Worm (Caenorhabditis elegans) whole organism, L4 larva: Measurements from ENCODE around the gene F57H12.5.
"Not testable (repeated sequence)": the region's sequence is repeated elsewhere in the genome, so short reads cannot be mapped to it uniquely, and the experiment has no call there.

Experiments
- F26F4.8 ChIP-seq: fragments of 200-800 bp; sonication (Bioruptor generic); conservative IDR thresholded peaks from 2 replicates; pipeline ENCODE4 v1.3.6; 2022; ENCODE audit warnings: missing genetic modification characterization, missing compliant biosample characterization
- F49E8.2 ChIP-seq: sonication (generic microtip); optimal IDR thresholded peaks from 2 replicates; lab custom pipeline; 2016; ENCODE audit warnings: missing compliant biosample characterization, mild to moderate bottlenecking, missing genetic modification characterization, borderline replicate concordance
- T20F7.1 ChIP-seq: fragments of 200-800 bp; sonication (Bioruptor generic); optimal IDR thresholded peaks from 2 replicates; lab custom pipeline; 2018; ENCODE audit warnings: mild to moderate bottlenecking, missing genetic modification characterization, missing compliant biosample characterization
- T26A8.4 ChIP-seq: fragments of 200-800 bp; sonication (Bioruptor generic); IDR thresholded peaks from 2 replicates; pipeline ENCODE4 v1.3.6; 2022; ENCODE audit warnings: missing genetic modification characterization, missing compliant biosample characterization
- Y5F2A.4 ChIP-seq: fragments of 200-800 bp; sonication (Bioruptor generic); optimal IDR thresholded peaks from 2 replicates; lab custom pipeline; 2018; ENCODE audit warnings: mild to moderate bottlenecking, missing genetic modification characterization, missing compliant biosample characterization
- Y75B8A.6 ChIP-seq: fragments of 200-800 bp; sonication (Bioruptor generic); IDR thresholded peaks from 2 replicates; pipeline ENCODE4 v1.3.6; 2022; ENCODE audit warnings: missing genetic modification reagents, missing genetic modification characterization, missing compliant biosample characterization
- ZK337.2 ChIP-seq: fragments of 200-800 bp; sonication (Bioruptor generic); IDR thresholded peaks from 2 replicates; pipeline ENCODE4 v1.3.6; 2022; ENCODE audit warnings: missing genetic modification reagents, missing genetic modification characterization, missing compliant biosample characterization
- arid-1 ChIP-seq: fragments of 200-800 bp; sonication (Bioruptor generic); conservative IDR thresholded peaks from 2 replicates; pipeline ENCODE4 v1.3.6; 2022; ENCODE audit warnings: missing genetic modification reagents, missing genetic modification characterization, missing compliant biosample characterization
- ceh-44 ChIP-seq: fragments of 200-800 bp; sonication (Bioruptor generic); IDR thresholded peaks from 2 replicates; pipeline ENCODE4 v1.3.6; 2022; ENCODE audit warnings: missing genetic modification reagents, missing genetic modification characterization, missing compliant biosample characterization
- ceh-62 ChIP-seq: sonication (generic microtip); optimal IDR thresholded peaks from 2 replicates; lab custom pipeline; 2017; ENCODE audit warnings: missing biosample characterization, missing genetic modification characterization
- ceh-82 ChIP-seq: sonication (generic microtip); optimal IDR thresholded peaks from 2 replicates; lab custom pipeline; 2017; ENCODE audit warnings: missing biosample characterization, missing genetic modification characterization
- ctbp-1 ChIP-seq: fragments of 200-800 bp; sonication (Bioruptor generic); IDR thresholded peaks from 2 replicates; pipeline ENCODE4 v1.3.6; 2022; ENCODE audit warnings: missing genetic modification reagents, missing genetic modification characterization, missing compliant biosample characterization
- daf-16 ChIP-seq, 3 experiments: sonication (generic microtip); optimal IDR thresholded peaks; 2 replicates each; lab custom pipeline; 2016 to 2017; ENCODE audit warnings: missing genetic modification characterization in 3 of 3, missing genetic modification reagents in 3 of 3, mild to moderate bottlenecking in 2 of 3, missing compliant biosample characterization in 2 of 3, missing biosample characterization in 1 of 3, moderate library complexity in 1 of 3
- dmd-6 ChIP-seq: fragments of 200-800 bp; sonication (Bioruptor generic); IDR thresholded peaks from 2 replicates; pipeline ENCODE4 v1.3.6; 2022; ENCODE audit warnings: missing genetic modification reagents, missing genetic modification characterization, missing compliant biosample characterization
- dmd-9 ChIP-seq: fragments of 200-800 bp; sonication (Bioruptor generic); IDR thresholded peaks from 2 replicates; pipeline ENCODE4 v1.3.6; 2022; ENCODE audit warnings: missing genetic modification reagents, missing genetic modification characterization, missing compliant biosample characterization
- duxl-1 ChIP-seq: sonication (generic microtip); optimal IDR thresholded peaks from 2 replicates; lab custom pipeline; 2016; ENCODE audit warnings: mild to moderate bottlenecking, missing genetic modification characterization, moderate library complexity, missing compliant biosample characterization; ENCODE audit not compliant: poor library complexity
- dve-1 ChIP-seq: sonication (generic microtip); optimal IDR thresholded peaks from 2 replicates; lab custom pipeline; 2017; ENCODE audit warnings: antibody characterized with exemption, mild to moderate bottlenecking, missing genetic modification characterization, missing compliant biosample characterization; ENCODE audit not compliant: insufficient read depth
- egl-43 ChIP-seq: fragments of 200-800 bp; sonication (Bioruptor generic); IDR thresholded peaks from 2 replicates; pipeline ENCODE4 v1.3.6; 2022; ENCODE audit warnings: missing genetic modification reagents, missing genetic modification characterization, missing compliant biosample characterization
- gei-8 ChIP-seq: fragments of 200-800 bp; sonication (Bioruptor generic); optimal IDR thresholded peaks from 2 replicates; lab custom pipeline; 2018; ENCODE audit warnings: mild to moderate bottlenecking, missing genetic modification characterization, missing compliant biosample characterization
- hlh-11 ChIP-seq: fragments of 200-800 bp; sonication (Bioruptor generic); optimal IDR thresholded peaks from 2 replicates; lab custom pipeline; 2018; ENCODE audit warnings: mild to moderate bottlenecking, missing genetic modification characterization, missing compliant biosample characterization
- hlh-30 ChIP-seq: sonication (generic microtip); optimal IDR thresholded peaks from 2 replicates; lab custom pipeline; 2017; ENCODE audit warnings: antibody characterized with exemption, mild to moderate bottlenecking, missing genetic modification characterization, missing compliant biosample characterization; ENCODE audit not compliant: insufficient read depth
- jun-1 ChIP-seq: fragments of 150-350 bp; optimal IDR thresholded peaks from 2 replicates; lab custom pipeline; 2014; ENCODE audit warnings: missing biosample characterization, missing genetic modification reagents, missing genetic modification characterization
- madf-5 ChIP-seq, 2 experiments: fragments of 200-800 bp; sonication (Bioruptor generic); IDR thresholded peaks; 2 replicates each; pipeline ENCODE4 v1.3.6; 2022; ENCODE audit warnings: missing compliant biosample characterization in 2 of 2, missing genetic modification characterization in 2 of 2
- mdl-1 ChIP-seq, 2 experiments: fragments of 150-350 bp in 1 of 2; sonication (generic microtip) in 1 of 2; optimal IDR thresholded peaks; 2 replicates each; lab custom pipeline; 2014 to 2017; ENCODE audit warnings: missing biosample characterization in 2 of 2, missing genetic modification characterization in 2 of 2
- mdt-29 ChIP-seq: fragments of 200-800 bp; sonication (Bioruptor generic); IDR thresholded peaks from 2 replicates; pipeline ENCODE4 v1.3.6; 2022; ENCODE audit warnings: missing genetic modification reagents, missing genetic modification characterization, missing compliant biosample characterization
- mep-1 ChIP-seq: fragments of 150-350 bp; sonication (generic microtip); optimal IDR thresholded peaks from 3 replicates; lab custom pipeline; 2014; ENCODE audit warnings: missing biosample characterization, missing genetic modification characterization
- mes-2 ChIP-seq: sonication (generic microtip); optimal IDR thresholded peaks from 2 replicates; lab custom pipeline; 2016; ENCODE audit warnings: missing genotype, mild to moderate bottlenecking, missing genetic modification characterization, missing compliant biosample characterization; ENCODE audit not compliant: poor library complexity, severe bottlenecking
- nhr-28 ChIP-seq: fragments of 150-350 bp; optimal IDR thresholded peaks from 2 replicates; lab custom pipeline; 2014; ENCODE audit warnings: missing biosample characterization, missing genetic modification characterization
- nhr-42 ChIP-seq: fragments of 200-800 bp; sonication (Bioruptor generic); IDR thresholded peaks from 2 replicates; pipeline ENCODE4 v1.3.6; 2022; ENCODE audit warnings: missing genetic modification characterization, missing compliant biosample characterization
- nhr-6 ChIP-seq: fragments of 150-350 bp; optimal IDR thresholded peaks from 2 replicates; lab custom pipeline; 2014; ENCODE audit warnings: missing biosample characterization, missing genetic modification characterization
- nhr-77 ChIP-seq: fragments of 150-350 bp; optimal IDR thresholded peaks from 2 replicates; lab custom pipeline; 2014; ENCODE audit warnings: missing biosample characterization, missing genetic modification characterization
- rbr-2 ChIP-seq: sonication (generic microtip); optimal IDR thresholded peaks from 2 replicates; lab custom pipeline; 2016; ENCODE audit warnings: missing genotype, missing genetic modification characterization, missing compliant biosample characterization
- sdz-12 ChIP-seq: fragments of 200-800 bp; sonication (Bioruptor generic); optimal IDR thresholded peaks from 2 replicates; lab custom pipeline; 2018; ENCODE audit warnings: mild to moderate bottlenecking, missing genetic modification characterization, missing compliant biosample characterization
- spr-3 ChIP-seq: fragments of 200-800 bp; sonication (Bioruptor generic); optimal IDR thresholded peaks from 2 replicates; lab custom pipeline; 2018; ENCODE audit warnings: mild to moderate bottlenecking, missing genetic modification characterization, missing compliant biosample characterization
- tra-1 ChIP-seq: fragments of 200-800 bp; sonication (Bioruptor generic); IDR thresholded peaks from 2 replicates; pipeline ENCODE4 v1.3.6; 2022; ENCODE audit warnings: missing genetic modification reagents, missing genetic modification characterization, missing compliant biosample characterization
- unc-130 ChIP-seq: sonication (generic microtip); optimal IDR thresholded peaks from 2 replicates; lab custom pipeline; 2016; ENCODE audit warnings: missing genetic modification reagents, missing genetic modification characterization, missing compliant biosample characterization
- unc-62 ChIP-seq, 3 experiments: fragments of 150-350 bp in 1 of 3; sonication (generic microtip); optimal IDR thresholded peaks in 2 of 3; peaks in 1 of 3; 1 replicate in 1 of 3; 2 replicates in 2 of 3; lab custom pipeline; 2014 to 2017; ENCODE audit warnings: missing biosample characterization in 3 of 3, missing genetic modification characterization in 3 of 3, missing genetic modification reagents in 3 of 3, missing genotype in 1 of 3
- vab-7 ChIP-seq: fragments of 200-800 bp; sonication (Bioruptor generic); IDR thresholded peaks from 2 replicates; pipeline ENCODE4 v1.3.6; 2022; ENCODE audit warnings: missing genetic modification reagents, missing genetic modification characterization, missing compliant biosample characterization
- zfp-3 ChIP-seq: fragments of 200-800 bp; sonication (Bioruptor generic); conservative IDR thresholded peaks from 2 replicates; pipeline ENCODE4 v1.3.6; 2022; ENCODE audit warnings: missing genetic modification reagents, missing genetic modification characterization, missing compliant biosample characterization
- zip-2 ChIP-seq: fragments of 150-350 bp; optimal IDR thresholded peaks from 2 replicates; lab custom pipeline; 2014; ENCODE audit warnings: missing biosample characterization, missing genetic modification characterization

Gene F57H12.5

ce11 chrIV:7940919-7941318, 26.2 kb upstream of the F57H12.5 start, which contains the start of gene exc-9:
Gene exc-9 (minus strand): TSS chrIV:7941019.
- TF ChIP-seq nhr-77 (tag; lab: Kevin White, UChicago): no peak
- TF ChIP-seq F26F4.8: no peak
- TF ChIP-seq nhr-6: no peak
- no peak for TF ChIP-seq spr-3 (GFP tag; lab: Kevin White, UChicago)
- no peak for TF ChIP-seq mep-1 (tag; lab: Kevin White, UChicago)
- TF ChIP-seq zip-2 (tag; lab: Kevin White, UChicago): no peak
- TF ChIP-seq unc-130: no peak
- no peak for TF ChIP-seq T20F7.1 (GFP tag; lab: Kevin White, UChicago)
- TF ChIP-seq ceh-62 (tag; lab: Kevin White, UChicago): no peak
- TF ChIP-seq Y5F2A.4 (GFP tag; lab: Kevin White, UChicago): no peak
- TF ChIP-seq gei-8 (GFP tag; lab: Kevin White, UChicago): no peak
- TF ChIP-seq dmd-6 (GFP tag; lab: Robert Waterston, UW): no peak
- TF ChIP-seq mdt-29 (GFP tag; lab: Robert Waterston, UW): no peak
- no peak for TF ChIP-seq sdz-12
- no peak for TF ChIP-seq ceh-82 (tag; lab: Kevin White, UChicago)
- TF ChIP-seq hlh-11: no peak

ce11 chrIV:7943272-7943671, 23.8 kb upstream of the F57H12.5 start:
- TF ChIP-seq hlh-30 (tag; lab: Kevin White, UChicago) (peak; percentile 57), unc-62 (GFP tag; optimal IDR thresholded peaks at IDR 0.05 in 1 of 2; lab: Kevin White, UChicago) (peak in 1 of 2 experiments; percentile 61), unc-62 (tag; optimal IDR thresholded peaks at IDR 0.05; lab: Kevin White, UChicago) (no peak), mep-1 (tag; lab: Kevin White, UChicago) (peak; percentile 28), egl-43 (no peak), jun-1 (no peak)

ce11 chrIV:7946457-7946856, 20.6 kb upstream of the F57H12.5 start, which contains the start of gene czw-1:
Gene czw-1 (minus strand): TSS chrIV:7946825.
- peak; percentile 71 for TF ChIP-seq T20F7.1 (GFP tag; lab: Kevin White, UChicago)
- TF ChIP-seq mes-2: peak; percentile 12
- TF ChIP-seq dmd-9 (GFP tag; lab: Robert Waterston, UW): no peak
- TF ChIP-seq mep-1 (tag; lab: Kevin White, UChicago): no peak
- TF ChIP-seq, all 104 proteins: peak for 2

ce11 chrIV:7946899-7947499, 20.1 kb upstream of the F57H12.5 start, which contains the start of gene F20D12.12:
Gene F20D12.12 (plus strand): TSS chrIV:7947440.
- peak; percentile 52 for TF ChIP-seq F49E8.2
- TF ChIP-seq tra-1 (GFP tag; lab: Robert Waterston, UW): peak; percentile 87; the same call in 1 of the 2 replicates
- TF ChIP-seq unc-130: peak; percentile 83
- peak; percentile 71; the same call in 1 of the 2 replicates for TF ChIP-seq dmd-9 (GFP tag; lab: Robert Waterston, UW)
- TF ChIP-seq vab-7: peak; percentile 96
- TF ChIP-seq zfp-3: peak; percentile 80
- TF ChIP-seq ZK337.2 (GFP tag; lab: Robert Waterston, UW): peak; percentile 85
- peak in 1 of 2 experiments; percentile 45 for TF ChIP-seq unc-62 (GFP tag; optimal IDR thresholded peaks at IDR 0.05 in 1 of 2; lab: Kevin White, UChicago)
- not testable (repeated sequence) for TF ChIP-seq unc-62 (tag; optimal IDR thresholded peaks at IDR 0.05; lab: Kevin White, UChicago); daf-16 (GFP tag; optimal IDR thresholded peaks at IDR 0.05; lab: Kevin White, UChicago)
- peak; percentile 5 for TF ChIP-seq duxl-1 (tag; lab: Kevin White, UChicago)
- TF ChIP-seq T20F7.1 (GFP tag; lab: Kevin White, UChicago): peak; percentile 79
- TF ChIP-seq hlh-11: peak; percentile 68
- TF ChIP-seq nhr-6: peak; percentile 68
- 0 out of 2 replicates have a peak, but pooled peaks have one; percentile 39 for TF ChIP-seq Y75B8A.6 (GFP tag; lab: Robert Waterston, UW)
- TF ChIP-seq T26A8.4: peak; percentile 81
- TF ChIP-seq mep-1 (tag; lab: Kevin White, UChicago): peak; percentile 45
- TF ChIP-seq dve-1 (tag; lab: Kevin White, UChicago): peak; percentile 54
- peak; percentile 83; the same call in 1 of the 2 replicates for TF ChIP-seq nhr-42 (GFP tag; lab: Robert Waterston, UW)
- TF ChIP-seq madf-5 (GFP tag; IDR thresholded peaks at IDR 0.05; lab: Robert Waterston, UW): peak in 1 of 2 experiments; percentile 68; a peak in 1 of 4 replicates
- TF ChIP-seq ctbp-1 (GFP tag; lab: Robert Waterston, UW): peak; percentile 87
- TF ChIP-seq daf-16 (tag; optimal IDR thresholded peaks at IDR 0.05; lab: Kevin White, UChicago): peak; percentile 13
- peak; percentile 48 for TF ChIP-seq hlh-30 (tag; lab: Kevin White, UChicago)
- TF ChIP-seq ceh-44: peak; percentile 96
- TF ChIP-seq mdl-1 (tag; optimal IDR thresholded peaks at IDR 0.05; lab: Kevin White, UChicago): peak in 1 of 2 experiments; percentile 64
- peak; percentile 87 for TF ChIP-seq arid-1 (GFP tag; lab: Robert Waterston, UW)
- TF ChIP-seq nhr-28 (tag; lab: Kevin White, UChicago): peak; percentile 4
- peak; percentile 74 for TF ChIP-seq rbr-2
